Worm (Caenorhabditis elegans) whole organism, mixed stage, embryonic: Measurements from ENCODE around the gene F57G8.7.

Experiments used
- M03D4.4 ChIP-seq: sonication (generic microtip); optimal IDR thresholded peaks from 2 replicates; lab custom pipeline; 2017; ENCODE audit warnings: mild to moderate bottlenecking, missing genetic modification characterization, missing compliant biosample characterization
- bed-3 ChIP-seq: fragments of 200-800 bp; sonication (Bioruptor generic); optimal IDR thresholded peaks from 3 replicates; lab custom pipeline; 2018; ENCODE audit warnings: mild to moderate bottlenecking, missing genetic modification characterization, moderate library complexity, missing compliant biosample characterization
- ceh-39 ChIP-seq: fragments of 150-350 bp; optimal IDR thresholded peaks from 2 replicates; lab custom pipeline; 2014; ENCODE audit warnings: missing biosample characterization, missing genetic modification characterization
- ceh-43 ChIP-seq: fragments of 200-800 bp; sonication (Bioruptor generic); optimal IDR thresholded peaks from 2 replicates; lab custom pipeline; 2018; ENCODE audit warnings: mild to moderate bottlenecking, missing genetic modification characterization, moderate library complexity, missing compliant biosample characterization
- ces-1 ChIP-seq: fragments of 150-350 bp; optimal IDR thresholded peaks from 2 replicates; lab custom pipeline; 2014; ENCODE audit warnings: missing biosample characterization, missing genetic modification reagents, missing genetic modification characterization
- cnd-1 ChIP-seq: fragments of 200-800 bp; sonication (Bioruptor generic); optimal IDR thresholded peaks from 2 replicates; lab custom pipeline; 2018; ENCODE audit warnings: mild to moderate bottlenecking, missing genetic modification characterization, missing compliant biosample characterization
- drap-1 ChIP-seq: fragments of 200-800 bp; sonication (Bioruptor generic); optimal IDR thresholded peaks from 3 replicates; lab custom pipeline; 2018; ENCODE audit warnings: mild to moderate bottlenecking, missing genetic modification characterization, missing compliant biosample characterization
- elt-1 ChIP-seq: sonication (generic microtip); optimal IDR thresholded peaks from 2 replicates; lab custom pipeline; 2017; ENCODE audit warnings: missing genetic modification characterization, mild to moderate bottlenecking, missing compliant biosample characterization, antibody characterized with exemption, moderate library complexity, borderline replicate concordance; ENCODE audit not compliant: insufficient read depth
- elt-3 ChIP-seq: fragments of 150-350 bp; optimal IDR thresholded peaks from 2 replicates; lab custom pipeline; 2014; ENCODE audit warnings: missing biosample characterization, missing genetic modification characterization
- flh-1 ChIP-seq: fragments of 200-800 bp; sonication (Bioruptor generic); optimal IDR thresholded peaks from 2 replicates; lab custom pipeline; 2018; ENCODE audit warnings: mild to moderate bottlenecking, missing genetic modification characterization, moderate library complexity, missing compliant biosample characterization
- ham-2 ChIP-seq: fragments of 200-800 bp; sonication (Bioruptor generic); optimal IDR thresholded peaks from 2 replicates; lab custom pipeline; 2018; ENCODE audit warnings: mild to moderate bottlenecking, missing genetic modification characterization, missing compliant biosample characterization
- hlh-1 ChIP-seq: fragments of 150-350 bp; optimal IDR thresholded peaks from 2 replicates; lab custom pipeline; 2014; ENCODE audit warnings: missing biosample characterization, missing genetic modification reagents, missing genetic modification characterization
- lin-13 ChIP-seq: fragments of 150-350 bp; optimal IDR thresholded peaks from 2 replicates; lab custom pipeline; 2014; ENCODE audit warnings: missing biosample characterization, missing genetic modification characterization
- lin-32 ChIP-seq: fragments of 200-800 bp; sonication (Bioruptor generic); optimal IDR thresholded peaks from 2 replicates; lab custom pipeline; 2018; ENCODE audit warnings: mild to moderate bottlenecking, missing genetic modification characterization, missing compliant biosample characterization
- lsy-2 ChIP-seq: fragments of 150-350 bp; optimal IDR thresholded peaks from 2 replicates; lab custom pipeline; 2014; ENCODE audit warnings: missing biosample characterization, missing genetic modification characterization
- mep-1 ChIP-seq: fragments of 150-350 bp; optimal IDR thresholded peaks from 2 replicates; lab custom pipeline; 2017; ENCODE audit warnings: missing biosample characterization, missing genetic modification reagents, missing genetic modification characterization, inconsistent platforms
- mls-2 ChIP-seq: sonication (generic microtip); optimal IDR thresholded peaks from 2 replicates; lab custom pipeline; 2016; ENCODE audit warnings: mild to moderate bottlenecking, missing genetic modification characterization, moderate library complexity, missing compliant biosample characterization
- nhr-12 ChIP-seq: fragments of 150-350 bp; optimal IDR thresholded peaks from 2 replicates; lab custom pipeline; 2014; ENCODE audit warnings: missing biosample characterization, missing genetic modification characterization
- nhr-2 ChIP-seq: fragments of 150-350 bp; optimal IDR thresholded peaks from 2 replicates; lab custom pipeline; 2014; ENCODE audit warnings: missing biosample characterization, missing genetic modification characterization
- nhr-237 ChIP-seq: fragments of 150-350 bp; optimal IDR thresholded peaks from 2 replicates; lab custom pipeline; 2014; ENCODE audit warnings: missing biosample characterization, missing genetic modification characterization
- nhr-28 ChIP-seq: fragments of 150-350 bp; optimal IDR thresholded peaks from 2 replicates; lab custom pipeline; 2014; ENCODE audit warnings: missing biosample characterization, missing genetic modification characterization
- nhr-76 ChIP-seq: sonication (generic microtip); optimal IDR thresholded peaks from 2 replicates; lab custom pipeline; 2017; ENCODE audit warnings: missing biosample characterization, missing genetic modification characterization
- pha-4 ChIP-seq: fragments of 150-350 bp; optimal IDR thresholded peaks from 2 replicates; lab custom pipeline; 2018; ENCODE audit warnings: missing biosample characterization, missing genetic modification reagents, missing genetic modification characterization
- sem-2 ChIP-seq: fragments of 200-800 bp; sonication (Bioruptor generic); optimal IDR thresholded peaks from 2 replicates; lab custom pipeline; 2018; ENCODE audit warnings: mild to moderate bottlenecking, missing genetic modification characterization, missing compliant biosample characterization
- sptf-1 ChIP-seq: sonication (generic microtip); optimal IDR thresholded peaks from 2 replicates; lab custom pipeline; 2017; ENCODE audit warnings: mild to moderate bottlenecking, missing genetic modification characterization, moderate library complexity, missing compliant biosample characterization
- tbx-8 ChIP-seq: fragments of 200-800 bp; sonication (Bioruptor generic); optimal IDR thresholded peaks from 2 replicates; lab custom pipeline; 2018; ENCODE audit warnings: mild to moderate bottlenecking, missing genetic modification characterization, moderate library complexity, missing compliant biosample characterization
- unc-120 ChIP-seq: sonication (generic microtip); optimal IDR thresholded peaks from 2 replicates; lab custom pipeline; 2017; ENCODE audit warnings: missing genetic modification characterization, missing compliant biosample characterization; ENCODE audit not compliant: poor library complexity, severe bottlenecking
- zip-8 ChIP-seq: fragments of 150-350 bp; optimal IDR thresholded peaks from 2 replicates; lab custom pipeline; 2014; ENCODE audit warnings: missing biosample characterization, missing genetic modification characterization
- ztf-11 ChIP-seq: fragments of 150-350 bp; optimal IDR thresholded peaks from 2 replicates; lab custom pipeline; 2014; ENCODE audit warnings: missing biosample characterization, missing genetic modification characterization

F57G8.7 gene

DNA sequence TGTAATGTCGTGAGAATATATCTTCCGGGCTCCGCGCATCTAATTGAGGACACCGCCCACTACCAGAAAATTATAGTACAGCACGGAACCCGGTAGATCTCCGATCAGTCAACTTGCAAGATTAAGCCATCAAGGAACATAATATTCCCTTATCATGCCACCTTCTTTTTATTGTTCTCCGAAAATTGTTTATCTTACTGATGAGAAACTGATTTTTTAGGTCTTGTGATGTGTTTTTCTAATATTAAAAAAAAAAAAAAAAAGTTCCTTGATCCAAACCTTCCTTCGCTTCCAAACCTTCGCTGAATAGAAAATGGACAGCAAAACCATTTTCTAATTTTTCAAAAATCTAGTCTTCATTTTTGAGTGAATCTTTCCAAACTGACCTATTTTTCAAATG is at the start of gene F57G8.7:
F57G8.7 (plus strand) TSS at position 301 of the 400 bp plus-strand sequence.
- TF ChIP-seq hlh-1 (tag; lab: Kevin White, UChicago) (no peak), lsy-2 (tag; lab: Kevin White, UChicago) (no peak), lin-32 (GFP tag; lab: Kevin White, UChicago) (no peak), lin-13 (tag; lab: Kevin White, UChicago) (no peak), ceh-43 (GFP tag; lab: Kevin White, UChicago) (no peak), sptf-1 (tag; lab: Kevin White, UChicago) (no peak), nhr-12 (tag; lab: Kevin White, UChicago) (no peak), nhr-28 (tag; lab: Kevin White, UChicago) (no peak), cnd-1 (no peak), unc-120 (no peak), nhr-76 (no peak), nhr-2 (tag; lab: Kevin White, UChicago) (no peak), ztf-11 (tag; lab: Kevin White, UChicago) (no peak), elt-3 (no peak), nhr-237 (tag; lab: Kevin White, UChicago) (no peak)

DNA sequence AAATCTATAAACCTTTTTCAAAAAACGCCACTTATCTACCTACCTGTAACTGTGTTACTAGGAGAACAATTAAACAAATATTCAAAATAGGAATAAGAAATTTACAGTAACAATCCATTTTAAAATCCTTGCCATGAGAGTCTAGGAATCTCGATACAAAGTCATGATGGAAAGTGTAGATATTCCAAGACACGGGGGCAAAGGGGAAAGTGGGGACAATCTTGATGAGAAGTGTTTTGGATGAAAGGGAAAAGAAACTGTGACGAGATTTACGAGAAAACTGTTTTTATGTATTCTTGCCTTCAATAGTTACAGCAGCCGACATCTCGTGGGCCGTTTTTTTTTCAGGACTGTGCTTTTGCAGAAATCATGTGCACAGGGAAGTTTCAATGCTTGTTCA is 46.8 kb upstream of the F57G8.7 start, which contains the start of gene F28G4.2:
F28G4.2 (minus strand) TSS at position 175 of the 400 bp plus-strand sequence.
- no peak for TF ChIP-seq nhr-2 (tag; lab: Kevin White, UChicago)
- no peak for TF ChIP-seq hlh-1 (tag; lab: Kevin White, UChicago)
- peak; percentile 63 for TF ChIP-seq elt-1 (tag; lab: Kevin White, UChicago)

DNA sequence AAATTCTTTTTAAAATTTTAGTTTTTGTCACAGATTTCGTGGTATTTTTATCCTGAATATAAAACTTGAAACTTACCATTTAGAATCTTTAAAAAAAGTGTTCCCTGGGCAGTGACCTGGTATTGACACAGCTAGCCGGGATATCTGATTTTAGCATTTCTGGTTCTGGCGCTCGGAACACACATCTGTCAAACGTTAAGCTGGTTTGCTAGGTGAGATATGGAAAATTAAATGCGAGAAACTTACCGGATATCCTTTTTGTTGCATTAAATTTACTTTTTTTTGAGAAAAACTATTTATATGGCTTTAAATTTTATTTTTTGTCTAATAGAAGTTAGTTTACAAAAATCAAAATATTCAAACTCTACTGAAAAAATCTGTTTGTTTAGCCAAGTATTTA is 43.2 kb upstream of the F57G8.7 start, which contains the start of gene F28G4.4:
F28G4.4 (minus strand) TSS at position 101 of the 400 bp plus-strand sequence.
- TF ChIP-seq sem-2 (GFP tag; lab: Kevin White, UChicago) (no peak), nhr-12 (tag; lab: Kevin White, UChicago) (no peak), elt-1 (tag; lab: Kevin White, UChicago) (no peak), hlh-1 (tag; lab: Kevin White, UChicago) (no peak), M03D4.4 (tag; lab: Kevin White, UChicago) (no peak), zip-8 (tag; lab: Kevin White, UChicago) (no peak), flh-1 (no peak), drap-1 (GFP tag; lab: Kevin White, UChicago) (no peak), ces-1 (GFP tag; lab: Kevin White, UChicago) (no peak), bed-3 (GFP tag; lab: Kevin White, UChicago) (no peak), ham-2 (GFP tag; lab: Kevin White, UChicago) (no peak)

DNA sequence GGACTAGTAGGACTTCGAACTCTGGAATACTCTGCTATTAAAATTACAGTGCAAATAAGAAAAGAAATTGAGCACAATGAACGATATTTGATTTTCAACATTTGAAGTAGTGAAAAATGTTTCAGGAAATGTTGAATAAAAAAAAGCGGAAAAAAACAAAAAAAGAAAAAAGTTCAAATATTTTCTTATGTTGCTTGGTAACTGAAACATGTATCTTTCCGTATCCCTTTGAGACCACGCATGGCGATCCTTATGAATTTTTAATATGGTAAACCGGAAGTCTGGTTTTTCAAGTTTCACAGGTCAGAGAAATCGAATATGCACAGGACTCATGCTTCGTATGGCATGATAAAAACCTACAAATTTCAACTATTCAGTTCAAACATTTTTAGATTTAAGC is 41.3 kb upstream of the F57G8.7 start, which contains the start of gene F28G4.3:
F28G4.3 (minus strand) TSS at position 101 of the 400 bp plus-strand sequence.
- TF ChIP-seq ceh-39 (tag; lab: Kevin White, UChicago) (no peak), lin-13 (tag; lab: Kevin White, UChicago) (no peak), ceh-43 (GFP tag; lab: Kevin White, UChicago) (no peak), lsy-2 (tag; lab: Kevin White, UChicago) (no peak), mls-2 (tag; lab: Kevin White, UChicago) (no peak), hlh-1 (tag; lab: Kevin White, UChicago) (no peak), nhr-28 (tag; lab: Kevin White, UChicago) (no peak), nhr-12 (tag; lab: Kevin White, UChicago) (no peak), pha-4 (tag; lab: Kevin White, UChicago) (no peak), ham-2 (GFP tag; lab: Kevin White, UChicago) (no peak), drap-1 (GFP tag; lab: Kevin White, UChicago) (no peak), lin-32 (GFP tag; lab: Kevin White, UChicago) (no peak), cnd-1 (no peak)

DNA sequence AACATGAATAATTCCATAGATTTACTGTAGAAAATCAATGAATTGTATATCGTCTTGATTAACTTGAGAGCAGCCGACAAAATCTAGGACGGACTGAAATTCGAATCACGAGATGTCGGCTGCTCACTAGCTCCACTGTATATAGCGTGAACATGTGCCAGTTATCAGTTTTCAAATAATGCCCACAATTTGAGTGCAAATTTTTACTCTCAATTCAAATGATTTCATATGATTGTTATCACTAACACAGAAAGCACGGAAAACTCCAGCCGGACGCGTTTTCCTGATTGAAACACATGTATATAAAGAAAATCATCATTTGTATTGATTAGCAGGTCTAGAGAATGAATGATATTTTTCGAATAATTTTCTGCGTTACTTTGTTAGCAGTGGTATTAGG is 36.5 kb upstream of the F57G8.7 start, which contains the start of gene oac-5:
oac-5 (plus strand) TSS at position 301 of the 400 bp plus-strand sequence.
- TF ChIP-seq mls-2 (tag; lab: Kevin White, UChicago) = no peak
- TF ChIP-seq tbx-8 (GFP tag; lab: Kevin White, UChicago) = no peak
- TF ChIP-seq ztf-11 (tag; lab: Kevin White, UChicago) = no peak
- TF ChIP-seq mep-1 = no peak
- TF ChIP-seq bed-3 (GFP tag; lab: Kevin White, UChicago) = no peak
- TF ChIP-seq nhr-2 (tag; lab: Kevin White, UChicago) = no peak
- no peak for TF ChIP-seq sptf-1 (tag; lab: Kevin White, UChicago)
